Fruit fly (Drosophila melanogaster) whole organism, prepupa: Measurements from ENCODE around the gene br.
A peak's percentile ranks its signal among the peaks of the same experiment; 100 is the strongest.

Experiments
- Blimp-1 ChIP-seq: fragments of 200-800 bp; sonication (Bioruptor generic); optimal IDR thresholded peaks from 3 replicates; lab custom pipeline; 2017; ENCODE audit warnings: missing biosample characterization, missing genetic modification characterization, mild to moderate bottlenecking, moderate library complexity, missing genetic modification reagents
- CG10669 ChIP-seq: fragments of 200-800 bp; sonication (Bioruptor generic); optimal IDR thresholded peaks from 3 replicates; lab custom pipeline; 2018; ENCODE audit warnings: missing biosample characterization, mild to moderate bottlenecking, missing genetic modification characterization, moderate library complexity
- CG15336 ChIP-seq: fragments of 200-800 bp; sonication (Bioruptor generic); IDR thresholded peaks from 2 replicates; pipeline ENCODE4 v1.3.6; 2022; ENCODE audit warnings: missing biosample characterization, missing genetic modification characterization
- CG16779 ChIP-seq: fragments of 200-800 bp; sonication (Bioruptor generic); optimal IDR thresholded peaks from 3 replicates; lab custom pipeline; 2017; ENCODE audit warnings: missing biosample characterization, mild to moderate bottlenecking, missing genetic modification characterization
- CG3032 ChIP-seq: fragments of 200-800 bp; optimal IDR thresholded peaks from 2 replicates; lab custom pipeline; 2019; ENCODE audit warnings: missing biosample characterization, mild to moderate bottlenecking, missing genetic modification characterization, moderate library complexity
- CG32006 ChIP-seq: fragments of 200-800 bp; sonication (Bioruptor generic); optimal IDR thresholded peaks from 3 replicates; lab custom pipeline; 2017; ENCODE audit warnings: missing biosample characterization, mild to moderate bottlenecking, missing genetic modification characterization
- CG3919 ChIP-seq: fragments of 200-800 bp; sonication (Bioruptor generic); optimal IDR thresholded peaks from 3 replicates; lab custom pipeline; 2016; ENCODE audit warnings: missing biosample characterization, missing genetic modification characterization
- CG6163 ChIP-seq: fragments of 200-800 bp; sonication (Bioruptor generic); IDR thresholded peaks from 3 replicates; pipeline ENCODE4 v1.3.6; 2022; ENCODE audit warnings: missing biosample characterization, missing genetic modification characterization
- CG6276 ChIP-seq: fragments of 200-800 bp; sonication (Bioruptor generic); optimal IDR thresholded peaks from 2 replicates; lab custom pipeline; 2017; ENCODE audit warnings: missing biosample characterization, mild to moderate bottlenecking, missing genetic modification characterization
- CG6808 ChIP-seq: fragments of 200-800 bp; sonication (Bioruptor generic); optimal IDR thresholded peaks from 3 replicates; lab custom pipeline; 2017; ENCODE audit warnings: missing biosample characterization, missing genetic modification characterization, mild to moderate bottlenecking, moderate library complexity, missing genetic modification reagents
- CG6854 ChIP-seq: fragments of 200-800 bp; sonication (Bioruptor generic); optimal IDR thresholded peaks from 2 replicates; lab custom pipeline; 2017; ENCODE audit warnings: missing biosample characterization, mild to moderate bottlenecking, missing genetic modification characterization
- CG8319 ChIP-seq: fragments of 200-800 bp; sonication (Bioruptor generic); optimal IDR thresholded peaks from 3 replicates; lab custom pipeline; 2016; ENCODE audit warnings: missing biosample characterization, missing genetic modification characterization
- Eip75B ChIP-seq: fragments of 200-800 bp; sonication (Bioruptor generic); optimal IDR thresholded peaks from 3 replicates; lab custom pipeline; 2016; ENCODE audit warnings: missing biosample characterization, missing genetic modification characterization
- Eip78C ChIP-seq: fragments of 200-800 bp; sonication (Bioruptor generic); peaks from one replicate; lab custom pipeline; 2016; ENCODE audit warnings: missing biosample characterization, missing genetic modification characterization
- Ets96B ChIP-seq: fragments of 200-800 bp; optimal IDR thresholded peaks from 2 replicates; lab custom pipeline; 2019; ENCODE audit warnings: missing biosample characterization, mild to moderate bottlenecking, missing genetic modification characterization, moderate library complexity
- Hr38 ChIP-seq: sonication (Bioruptor generic); optimal IDR thresholded peaks from 2 replicates; lab custom pipeline; 2016; ENCODE audit warnings: missing biosample characterization, missing genetic modification characterization
- Hr39 ChIP-seq: fragments of 200-800 bp; sonication (Bioruptor generic); optimal IDR thresholded peaks from 2 replicates; lab custom pipeline; 2016; ENCODE audit warnings: missing biosample characterization, missing genetic modification characterization
- Sox14 ChIP-seq: fragments of 200-800 bp; sonication (Bioruptor generic); optimal IDR thresholded peaks from 3 replicates; lab custom pipeline; 2016; ENCODE audit warnings: missing biosample characterization, missing genetic modification characterization
- Sox15 ChIP-seq: fragments of 200-800 bp; sonication (Bioruptor generic); optimal IDR thresholded peaks from 3 replicates; lab custom pipeline; 2016; ENCODE audit warnings: missing biosample characterization, missing genetic modification characterization
- achi ChIP-seq: fragments of 200-800 bp; sonication (Bioruptor generic); optimal IDR thresholded peaks from 3 replicates; lab custom pipeline; 2016; ENCODE audit warnings: missing biosample characterization, missing genetic modification characterization
- acj6 ChIP-seq: fragments of 200-800 bp; sonication (Bioruptor generic); optimal IDR thresholded peaks from 3 replicates; lab custom pipeline; 2016; ENCODE audit warnings: missing biosample characterization, missing genetic modification characterization
- cyc ChIP-seq: fragments of 200-800 bp; sonication (Bioruptor generic); optimal IDR thresholded peaks from 3 replicates; lab custom pipeline; 2016; ENCODE audit warnings: missing biosample characterization, missing genetic modification characterization
- eg ChIP-seq: fragments of 200-800 bp; sonication (Bioruptor generic); IDR thresholded peaks from 3 replicates; pipeline ENCODE4 v1.3.6; 2022; ENCODE audit warnings: missing biosample characterization, missing genetic modification characterization
- esn ChIP-seq: fragments of 200-800 bp; sonication (Bioruptor generic); optimal IDR thresholded peaks from 2 replicates; lab custom pipeline; 2016; ENCODE audit warnings: missing biosample characterization, mild to moderate bottlenecking, missing genetic modification characterization, moderate library complexity
- fkh ChIP-seq: fragments of 200-800 bp; sonication (Bioruptor generic); optimal IDR thresholded peaks from 3 replicates; lab custom pipeline; 2017; ENCODE audit warnings: missing biosample characterization, mild to moderate bottlenecking, missing genetic modification characterization, moderate library complexity
- lz ChIP-seq: fragments of 200-800 bp; sonication (Bioruptor generic); optimal IDR thresholded peaks from 3 replicates; lab custom pipeline; 2016; ENCODE audit warnings: missing biosample characterization, missing genetic modification characterization
- net ChIP-seq: fragments of 200-800 bp; sonication (Bioruptor generic); optimal IDR thresholded peaks from 3 replicates; lab custom pipeline; 2016; ENCODE audit warnings: missing biosample characterization, missing genetic modification characterization
- salr ChIP-seq, 2 experiments: fragments of 200-800 bp; sonication (Bioruptor generic); optimal IDR thresholded peaks; 3 replicates each; lab custom pipeline; 2016 to 2018; ENCODE audit warnings: missing biosample characterization in 2 of 2, missing genetic modification characterization in 2 of 2, mild to moderate bottlenecking in 1 of 2
- spab ChIP-seq: fragments of 200-800 bp; sonication (Bioruptor generic); optimal IDR thresholded peaks from 2 replicates; lab custom pipeline; 2017; ENCODE audit warnings: missing biosample characterization, mild to moderate bottlenecking, missing genetic modification characterization, missing genetic modification reagents
- svp ChIP-seq: fragments of 200-800 bp; sonication (Bioruptor generic); peaks from one replicate; lab custom pipeline; 2016; ENCODE audit warnings: missing biosample characterization, missing genetic modification characterization
- topi ChIP-seq: fragments of 200-800 bp; sonication (Bioruptor generic); optimal IDR thresholded peaks from 3 replicates; lab custom pipeline; 2016; ENCODE audit warnings: missing biosample characterization, missing genetic modification characterization
- vri ChIP-seq: fragments of 200-800 bp; sonication (Bioruptor generic); optimal IDR thresholded peaks from 3 replicates; lab custom pipeline; 2016; ENCODE audit warnings: missing biosample characterization, mild to moderate bottlenecking, missing genetic modification characterization

br gene

DNA sequence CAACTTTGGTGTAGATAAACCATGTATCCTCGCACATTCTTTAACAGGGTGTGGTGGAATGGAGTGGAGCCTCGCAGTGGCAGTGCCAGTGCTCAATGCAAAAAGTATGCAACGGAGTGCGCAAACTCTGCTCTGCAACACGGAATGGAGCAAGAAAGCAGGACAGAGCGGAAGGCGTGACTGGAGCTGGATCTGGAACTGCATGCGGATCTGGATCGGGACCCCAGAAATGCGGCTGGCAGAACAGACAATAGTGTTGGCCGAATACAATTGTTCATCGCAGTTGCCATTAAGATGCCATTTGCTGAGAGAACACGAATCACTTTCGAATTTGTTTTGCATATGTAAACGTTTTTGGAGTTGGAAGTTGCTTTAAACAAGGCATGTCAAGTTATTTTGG lies 116.5 kb downstream of the br start:
- TF ChIP-seq CG16779 (tag; lab: Kevin White, UChicago): no peak
- TF ChIP-seq CG6854 (GFP tag; lab: Kevin White, UChicago): no peak
- peak; percentile 22 for TF ChIP-seq Eip78C (GFP tag; lab: Kevin White, UChicago)
- no peak for TF ChIP-seq acj6 (GFP tag; lab: Kevin White, UChicago)
- no peak for TF ChIP-seq Hr39 (GFP tag; lab: Kevin White, UChicago)

- TF ChIP-seq Ets96B (tag; lab: Kevin White, UChicago) (no peak), Sox14 (GFP tag; lab: Kevin White, UChicago) (no peak)
Observed at dm6 chrX:1692553-1692952, 117.6 kb downstream of the br start, which contains the start of gene CG32809. Gene CG32809 (minus strand): TSS chrX:1692768.

DNA sequence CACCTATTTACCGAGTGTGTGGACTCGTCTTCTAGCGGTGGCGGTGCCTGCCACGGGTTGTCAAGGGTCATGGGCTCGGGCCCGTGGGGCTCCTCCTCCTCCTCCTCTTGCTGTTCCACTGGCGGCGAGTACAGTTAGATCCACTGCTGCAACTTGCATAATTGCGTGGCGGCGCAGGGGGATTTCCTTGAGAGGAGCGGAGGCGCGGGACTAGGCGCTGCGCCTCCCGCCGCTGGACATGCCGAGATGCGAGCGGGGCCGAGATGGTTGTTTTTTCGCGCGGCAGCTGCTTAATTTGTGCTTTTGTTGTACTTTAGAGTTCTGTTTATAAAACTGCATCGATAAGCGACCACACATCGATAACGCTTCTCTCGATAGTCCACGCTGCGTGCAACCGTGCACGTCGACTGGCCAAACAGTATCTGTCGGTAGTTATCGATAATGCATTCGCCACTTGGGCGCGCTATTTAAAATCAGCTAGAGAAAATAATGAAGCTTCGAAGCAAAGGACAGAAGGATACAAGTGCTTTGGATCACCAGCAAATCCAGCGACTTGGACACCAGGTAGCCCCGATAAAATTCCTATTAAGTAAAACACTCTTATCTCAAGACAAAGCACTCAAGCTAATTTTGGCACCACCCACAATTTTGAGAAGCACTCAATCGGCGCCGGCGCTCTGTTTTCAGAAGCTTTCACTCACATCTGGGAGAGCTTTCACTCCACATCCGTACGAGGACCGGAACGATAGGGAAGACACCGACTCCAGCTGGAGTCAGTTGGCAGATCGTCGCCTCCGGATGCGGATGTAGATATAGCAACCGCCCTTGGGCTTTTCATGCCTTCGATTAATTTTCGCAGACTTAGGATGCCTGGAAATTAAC lies 120.8 kb downstream of the br start, which contains the start of gene a6:
Gene a6 (minus strand): TSS at position 361 of the 882 bp plus-strand sequence.
- TF ChIP-seq topi (GFP tag; lab: Kevin White, UChicago): no peak
- TF ChIP-seq esn (GFP tag; lab: Kevin White, UChicago): peak; percentile 17
- TF ChIP-seq svp (GFP tag; lab: Kevin White, UChicago): peak; percentile 51
- TF ChIP-seq lz: no peak
- peak; percentile 66 for TF ChIP-seq Eip78C (GFP tag; lab: Kevin White, UChicago)
- TF ChIP-seq, all 60 proteins: peak for 3

dm6 chrX:1705929-1706328 lies 131.0 kb downstream of the br start:
- TF ChIP-seq spab (peak; percentile 42), CG6163 (no peak), CG6276 (GFP tag; lab: Kevin White, UChicago) (no peak), CG15336 (GFP tag; lab: Robert Waterston, UW) (0 out of 2 replicates have a peak, but pooled peaks have one; percentile 9), vri (GFP tag; lab: Kevin White, UChicago) (no peak), fkh (GFP tag; lab: Kevin White, UChicago) (no peak), Eip75B (peak; percentile 27), Eip78C (GFP tag; lab: Kevin White, UChicago) (peak; percentile 16), CG8319 (no peak), Sox15 (no peak), cyc (GFP tag; lab: Kevin White, UChicago) (peak; percentile 4), topi (GFP tag; lab: Kevin White, UChicago) (peak; percentile 32), net (GFP tag; lab: Kevin White, UChicago) (no peak), svp (GFP tag; lab: Kevin White, UChicago) (peak; percentile 55), CG32006 (no peak), CG3032 (tag; lab: Kevin White, UChicago) (no peak), CG10669 (peak; percentile 39), Ets96B (tag; lab: Kevin White, UChicago) (peak; percentile 50), CG6808 (peak; percentile 50), salr (GFP tag; optimal IDR thresholded peaks at IDR 0.05; lab: Kevin White, UChicago) (no peak)

DNA sequence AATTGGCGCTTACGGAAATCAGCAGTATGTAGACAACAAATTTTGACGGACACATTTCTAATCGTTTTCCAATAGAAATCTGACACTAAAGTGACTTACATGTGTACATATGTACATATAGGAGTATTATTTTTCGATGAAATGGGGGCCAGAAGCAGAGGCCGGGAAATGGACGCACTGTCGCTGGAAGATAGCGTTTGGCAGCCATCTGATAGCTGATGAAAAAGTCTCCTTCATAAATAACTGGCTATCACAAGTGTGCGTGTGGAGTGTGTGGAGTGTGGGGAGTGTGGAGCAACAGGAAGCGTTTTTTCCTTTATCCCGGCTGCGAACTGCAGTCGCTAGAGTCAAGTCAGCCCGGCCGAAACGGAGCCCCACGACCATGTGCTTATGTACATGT lies 135.2 kb downstream of the br start, which contains the start of gene CG3795:
Gene CG3795 (minus strand): TSS at position 101 of the 400 bp plus-strand sequence.
- TF ChIP-seq eg (GFP tag; lab: Robert Waterston, UW) (no peak), CG3919 (GFP tag; lab: Kevin White, UChicago) (no peak), CG6854 (GFP tag; lab: Kevin White, UChicago) (no peak), topi (GFP tag; lab: Kevin White, UChicago) (no peak), Blimp-1 (GFP tag; lab: Kevin White, UChicago) (no peak), achi (GFP tag; lab: Kevin White, UChicago) (no peak), Ets96B (tag; lab: Kevin White, UChicago) (no peak), Hr38 (GFP tag; lab: Kevin White, UChicago) (no peak), vri (GFP tag; lab: Kevin White, UChicago) (no peak)
